Worm (Caenorhabditis elegans) whole organism, young adult: Measurements from ENCODE around the gene inx-6.

Experiments
- B0261.1 ChIP-seq: sonication (generic microtip); optimal IDR thresholded peaks from 2 replicates; lab custom pipeline; 2016; ENCODE audit warnings: mild to moderate bottlenecking, missing genetic modification characterization, moderate library complexity, missing compliant biosample characterization
- B0336.3 ChIP-seq: fragments of 200-800 bp; sonication (Bioruptor generic); IDR thresholded peaks from 2 replicates; pipeline ENCODE4 v1.3.6; 2022; ENCODE audit warnings: missing genetic modification characterization, missing compliant biosample characterization
- F10E7.11 ChIP-seq: sonication (generic microtip); optimal IDR thresholded peaks from 2 replicates; lab custom pipeline; 2017; ENCODE audit warnings: mild to moderate bottlenecking, missing genetic modification characterization, moderate library complexity, missing compliant biosample characterization
- F22D6.2 ChIP-seq: sonication (generic microtip); optimal IDR thresholded peaks from 2 replicates; lab custom pipeline; 2016; ENCODE audit warnings: mild to moderate bottlenecking, missing genetic modification characterization, missing compliant biosample characterization
- F23B12.7 ChIP-seq: sonication (generic microtip); optimal IDR thresholded peaks from 2 replicates; lab custom pipeline; 2017; ENCODE audit warnings: missing genetic modification characterization, mild to moderate bottlenecking, missing compliant biosample characterization, antibody characterized with exemption, moderate library complexity; ENCODE audit not compliant: insufficient read depth
- F33H1.4 ChIP-seq: fragments of 200-800 bp; sonication (Bioruptor generic); IDR thresholded peaks from 2 replicates; pipeline ENCODE4 v1.3.6; 2022; ENCODE audit warnings: missing genetic modification reagents, missing genetic modification characterization, missing compliant biosample characterization
- F39B2.1 ChIP-seq: fragments of 200-800 bp; sonication (Bioruptor generic); IDR thresholded peaks from 2 replicates; pipeline ENCODE4 v1.3.6; 2022; ENCODE audit warnings: missing genetic modification reagents, missing genetic modification characterization, missing compliant biosample characterization
- F49E8.2 ChIP-seq: sonication (generic microtip); optimal IDR thresholded peaks from 3 replicates; lab custom pipeline; 2017; ENCODE audit warnings: missing genetic modification characterization, mild to moderate bottlenecking, missing compliant biosample characterization, antibody characterized with exemption, moderate library complexity; ENCODE audit not compliant: insufficient read depth
- F57A8.1 ChIP-seq: fragments of 200-800 bp; sonication (Bioruptor generic); optimal IDR thresholded peaks from 2 replicates; lab custom pipeline; 2018; ENCODE audit warnings: mild to moderate bottlenecking, missing genetic modification characterization, moderate library complexity, missing compliant biosample characterization
- T07F8.4 ChIP-seq: sonication (generic microtip); optimal IDR thresholded peaks from 2 replicates; lab custom pipeline; 2016; ENCODE audit warnings: mild to moderate bottlenecking, missing genetic modification characterization, moderate library complexity, missing compliant biosample characterization
- Y56A3A.18 ChIP-seq: fragments of 200-800 bp; sonication (Bioruptor generic); IDR thresholded peaks from 2 replicates; pipeline ENCODE4 v1.3.6; 2022; ENCODE audit warnings: missing genetic modification reagents, missing genetic modification characterization, missing compliant biosample characterization
- Y79H2A.3 ChIP-seq: fragments of 200-800 bp; sonication (Bioruptor generic); conservative IDR thresholded peaks from 2 replicates; pipeline ENCODE4 v1.3.6; 2022; ENCODE audit warnings: missing genetic modification reagents, missing genetic modification characterization, missing compliant biosample characterization
- ZK185.1 ChIP-seq: sonication (generic microtip); optimal IDR thresholded peaks from 2 replicates; lab custom pipeline; 2016; ENCODE audit warnings: mild to moderate bottlenecking, missing genetic modification characterization, missing compliant biosample characterization; ENCODE audit not compliant: poor library complexity, severe bottlenecking
- ama-1 ChIP-seq, 3 experiments: fragments of 150-350 bp in 1 of 3; sonication (generic microtip) in 2 of 3; optimal IDR thresholded peaks; 2 replicates each; lab custom pipeline; 2014 to 2018; ENCODE audit warnings: missing biosample characterization in 2 of 3, missing genetic modification characterization in 2 of 3, missing genetic modification reagents in 2 of 3
- aptf-2 ChIP-seq: fragments of 200-800 bp; sonication (Bioruptor generic); conservative IDR thresholded peaks from 2 replicates; pipeline ENCODE4 v1.3.6; 2022; ENCODE audit warnings: missing genetic modification reagents, missing genetic modification characterization, missing compliant biosample characterization
- attf-5 ChIP-seq: fragments of 200-800 bp; sonication (Bioruptor generic); optimal IDR thresholded peaks from 2 replicates; lab custom pipeline; 2018; ENCODE audit warnings: mild to moderate bottlenecking, missing genetic modification characterization, missing compliant biosample characterization
- cebp-1 ChIP-seq, 2 experiments: fragments of 200-800 bp in 1 of 2; sonication (Bioruptor generic) in 1 of 2; sonication (generic microtip) in 1 of 2; IDR thresholded peaks in 1 of 2; optimal IDR thresholded peaks in 1 of 2; 2 replicates each; pipeline versions ENCODE4 v1.3.6 to Lab custom; 2017 to 2022; ENCODE audit warnings: missing compliant biosample characterization in 2 of 2, missing genetic modification characterization in 2 of 2, mild to moderate bottlenecking in 1 of 2, missing genetic modification reagents in 1 of 2, moderate library complexity in 1 of 2
- ceh-27 ChIP-seq: fragments of 200-800 bp; sonication (Bioruptor generic); optimal IDR thresholded peaks from 2 replicates; lab custom pipeline; 2018; ENCODE audit warnings: mild to moderate bottlenecking, missing genetic modification characterization, moderate library complexity, missing compliant biosample characterization
- ceh-40 ChIP-seq: fragments of 200-800 bp; sonication (Bioruptor generic); IDR thresholded peaks from 2 replicates; pipeline ENCODE4 v1.3.6; 2022; ENCODE audit warnings: missing genetic modification characterization, missing compliant biosample characterization
- ceh-79 ChIP-seq: sonication (generic microtip); optimal IDR thresholded peaks from 2 replicates; lab custom pipeline; 2017; ENCODE audit warnings: mild to moderate bottlenecking, missing genetic modification characterization, missing compliant biosample characterization
- chd-7 ChIP-seq: sonication (generic microtip); optimal IDR thresholded peaks from 2 replicates; lab custom pipeline; 2016; ENCODE audit warnings: mild to moderate bottlenecking, missing genetic modification characterization, moderate library complexity, missing compliant biosample characterization
- die-1 ChIP-seq: sonication (generic microtip); optimal IDR thresholded peaks from 2 replicates; lab custom pipeline; 2016; ENCODE audit warnings: missing genotype, mild to moderate bottlenecking, missing genetic modification characterization, missing compliant biosample characterization
- dpff-1 ChIP-seq: sonication (generic microtip); optimal IDR thresholded peaks from 2 replicates; lab custom pipeline; 2017; ENCODE audit warnings: mild to moderate bottlenecking, missing genetic modification characterization, missing compliant biosample characterization
- efl-1 ChIP-seq: fragments of 150-350 bp; optimal IDR thresholded peaks from 2 replicates; lab custom pipeline; 2014; ENCODE audit warnings: missing biosample characterization, missing genetic modification reagents, missing genetic modification characterization
- lag-1 ChIP-seq: fragments of 200-800 bp; sonication (Bioruptor generic); IDR thresholded peaks from 2 replicates; pipeline ENCODE4 v1.3.6; 2022; ENCODE audit warnings: missing genetic modification reagents, missing genetic modification characterization, missing compliant biosample characterization
- lin-54 ChIP-seq: fragments of 200-800 bp; sonication (Bioruptor generic); optimal IDR thresholded peaks from 2 replicates; lab custom pipeline; 2018; ENCODE audit warnings: mild to moderate bottlenecking, missing genetic modification characterization, missing compliant biosample characterization
- lir-1 ChIP-seq: fragments of 200-800 bp; sonication (Bioruptor generic); conservative IDR thresholded peaks from 2 replicates; pipeline ENCODE4 v1.3.6; 2022; ENCODE audit warnings: missing genetic modification reagents, missing genetic modification characterization, missing compliant biosample characterization
- lsl-1 ChIP-seq: fragments of 200-800 bp; sonication (Bioruptor generic); optimal IDR thresholded peaks from 2 replicates; lab custom pipeline; 2018; ENCODE audit warnings: mild to moderate bottlenecking, missing genetic modification characterization, moderate library complexity, missing compliant biosample characterization
- lsy-27 ChIP-seq: sonication (generic microtip); optimal IDR thresholded peaks from 2 replicates; lab custom pipeline; 2017; ENCODE audit warnings: missing genetic modification characterization, mild to moderate bottlenecking, missing compliant biosample characterization, antibody characterized with exemption, missing genotype, borderline replicate concordance; ENCODE audit not compliant: insufficient read depth
- madf-3 ChIP-seq: fragments of 200-800 bp; sonication (Bioruptor generic); IDR thresholded peaks from 2 replicates; pipeline ENCODE4 v1.3.6; 2022; ENCODE audit warnings: missing genetic modification reagents, missing genetic modification characterization, missing compliant biosample characterization
- nfyb-1 ChIP-seq: fragments of 200-800 bp; sonication (Bioruptor generic); IDR thresholded peaks from 2 replicates; pipeline ENCODE4 v1.3.6; 2022; ENCODE audit warnings: missing genetic modification reagents, missing genetic modification characterization, missing compliant biosample characterization
- nhr-120 ChIP-seq: fragments of 200-800 bp; sonication (Bioruptor generic); IDR thresholded peaks from 2 replicates; pipeline ENCODE4 v1.3.6; 2022; ENCODE audit warnings: missing genetic modification characterization, missing compliant biosample characterization
- nhr-179 ChIP-seq: sonication (generic microtip); optimal IDR thresholded peaks from 2 replicates; lab custom pipeline; 2016; ENCODE audit warnings: mild to moderate bottlenecking, missing genetic modification characterization, missing compliant biosample characterization
- nhr-80 ChIP-seq: sonication (generic microtip); optimal IDR thresholded peaks from 2 replicates; lab custom pipeline; 2016; ENCODE audit warnings: missing genetic modification characterization, missing compliant biosample characterization
- rcor-1 ChIP-seq: fragments of 200-800 bp; sonication (Bioruptor generic); IDR thresholded peaks from 2 replicates; pipeline ENCODE4 v1.3.6; 2022; ENCODE audit warnings: missing genetic modification reagents, missing genetic modification characterization, missing compliant biosample characterization
- sea-2 ChIP-seq: fragments of 200-800 bp; sonication (Bioruptor generic); IDR thresholded peaks from 2 replicates; pipeline ENCODE4 v1.3.6; 2022; ENCODE audit warnings: missing genetic modification characterization, missing compliant biosample characterization
- snpc-1.1 ChIP-seq: sonication (generic microtip); optimal IDR thresholded peaks from 2 replicates; lab custom pipeline; 2017; ENCODE audit warnings: missing genetic modification characterization, mild to moderate bottlenecking, missing compliant biosample characterization, antibody characterized with exemption, moderate library complexity, missing genotype, missing genetic modification reagents; ENCODE audit not compliant: insufficient read depth

inx-6 gene

DNA sequence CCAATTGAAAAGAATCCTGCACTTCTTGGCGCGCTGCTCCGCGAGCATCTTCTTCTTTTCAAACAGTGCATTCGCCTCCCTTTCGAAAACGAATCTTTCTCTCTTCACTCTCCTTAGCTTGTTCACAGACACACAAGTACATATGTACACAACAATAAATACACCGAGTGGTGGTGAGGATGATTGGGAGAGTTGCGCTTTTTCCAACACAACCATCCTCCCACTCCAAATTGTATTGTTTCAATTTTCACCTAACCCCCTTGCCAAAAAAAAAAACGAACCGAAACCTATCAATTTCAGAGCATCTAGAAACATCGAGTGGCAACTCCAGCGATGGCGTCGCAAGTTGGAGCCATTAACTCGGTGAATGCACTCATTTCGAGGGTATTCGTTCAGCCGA, at the start of gene inx-6:
Gene inx-6, plus strand, starts transcription at position 301 of the 400 bp plus-strand sequence.
- TF ChIP-seq Y56A3A.18 (GFP tag; lab: Robert Waterston, UW) (no peak), nfyb-1 (GFP tag; lab: Robert Waterston, UW) (no peak), T07F8.4 (tag; lab: Kevin White, UChicago) (no peak), lir-1 (GFP tag; lab: Robert Waterston, UW) (no peak), snpc-1.1 (no peak), lsy-27 (tag; lab: Kevin White, UChicago) (no peak), F33H1.4 (GFP tag; lab: Robert Waterston, UW) (no peak), ceh-40 (GFP tag; lab: Robert Waterston, UW) (no peak), F39B2.1 (GFP tag; lab: Robert Waterston, UW) (no peak), ZK185.1 (tag; lab: Kevin White, UChicago) (no peak), rcor-1 (GFP tag; lab: Robert Waterston, UW) (no peak), dpff-1 (tag; lab: Kevin White, UChicago) (no peak), F23B12.7 (tag; lab: Kevin White, UChicago) (no peak), aptf-2 (no peak), lin-54 (GFP tag; lab: Kevin White, UChicago) (no peak), sea-2 (GFP tag; lab: Robert Waterston, UW) (no peak), B0261.1 (tag; lab: Kevin White, UChicago) (no peak), B0336.3 (GFP tag; lab: Robert Waterston, UW) (no peak)
- TF ChIP-seq, all 124 proteins: peak for 0

DNA sequence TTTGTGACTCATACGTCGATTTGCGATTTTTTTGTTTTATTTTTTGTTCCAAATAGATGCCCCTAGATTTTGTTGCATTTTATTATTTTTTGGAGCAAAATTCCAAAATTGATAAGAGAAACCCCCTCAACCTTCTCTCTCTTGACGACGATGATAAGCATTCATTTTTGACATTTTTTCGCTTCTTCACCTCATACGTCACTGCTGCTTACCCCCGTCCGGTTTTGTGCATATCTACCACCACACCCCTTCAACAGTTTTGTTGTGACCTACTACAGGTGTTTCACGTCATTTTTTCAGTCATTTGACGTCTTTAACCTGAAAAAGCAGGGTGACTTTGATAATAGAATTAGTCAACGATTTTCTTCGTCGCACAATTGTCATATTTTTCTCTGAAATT, 47.5 kb upstream of the inx-6 start:
- TF ChIP-seq cebp-1 (GFP tag; IDR thresholded peaks at IDR 0.05; lab: Robert Waterston, UW): no peak
- TF ChIP-seq cebp-1 (tag; optimal IDR thresholded peaks at IDR 0.05; lab: Kevin White, UChicago): peak; percentile 3
- TF ChIP-seq F33H1.4 (GFP tag; lab: Robert Waterston, UW): no peak
- TF ChIP-seq nhr-80 (tag; lab: Kevin White, UChicago): peak; percentile 84

DNA sequence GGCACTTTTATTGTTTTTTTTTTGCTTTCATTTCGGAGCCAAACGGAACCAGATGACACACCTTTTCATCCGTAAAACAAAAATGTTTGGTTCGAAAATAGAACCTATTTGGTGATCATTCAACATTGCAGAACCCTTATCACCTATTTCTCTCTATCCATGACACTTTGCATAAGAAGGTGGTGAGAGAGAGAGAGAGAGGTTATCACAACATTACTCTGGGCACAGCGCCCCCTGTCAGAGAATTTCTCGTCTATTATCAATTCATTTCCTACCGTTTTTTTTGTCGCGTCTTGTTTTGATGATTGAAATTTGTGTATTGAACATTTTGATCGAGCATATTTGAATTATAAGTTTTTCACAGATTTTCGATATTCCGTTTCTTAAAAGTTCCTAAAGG, 46.2 kb upstream of the inx-6 start:
- TF ChIP-seq lsl-1 (GFP tag; lab: Kevin White, UChicago) (no peak), nhr-80 (tag; lab: Kevin White, UChicago) (peak; percentile 87)

DNA sequence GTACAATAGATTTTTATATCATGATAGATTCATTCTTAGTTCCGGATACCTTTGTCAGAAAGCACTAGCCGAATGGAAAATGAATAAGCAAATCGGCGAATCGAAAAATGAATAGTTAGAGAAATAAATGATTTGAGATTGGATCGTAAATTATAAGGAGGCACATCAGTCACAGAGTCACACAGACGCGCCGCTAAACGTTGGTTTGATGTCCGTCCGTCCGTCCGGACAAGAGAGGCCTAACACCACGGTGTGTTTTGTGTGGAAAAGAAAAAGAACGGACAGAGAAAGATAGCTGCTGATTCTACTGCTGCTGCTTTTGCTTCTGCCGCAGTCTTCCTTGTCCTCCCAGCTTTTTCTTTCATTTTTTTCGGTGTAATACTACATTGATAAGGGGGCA, 45.4 kb upstream of the inx-6 start:
- peak; percentile 0 for TF ChIP-seq nhr-80 (tag; lab: Kevin White, UChicago)
- no peak for TF ChIP-seq chd-7 (tag; lab: Kevin White, UChicago)

DNA sequence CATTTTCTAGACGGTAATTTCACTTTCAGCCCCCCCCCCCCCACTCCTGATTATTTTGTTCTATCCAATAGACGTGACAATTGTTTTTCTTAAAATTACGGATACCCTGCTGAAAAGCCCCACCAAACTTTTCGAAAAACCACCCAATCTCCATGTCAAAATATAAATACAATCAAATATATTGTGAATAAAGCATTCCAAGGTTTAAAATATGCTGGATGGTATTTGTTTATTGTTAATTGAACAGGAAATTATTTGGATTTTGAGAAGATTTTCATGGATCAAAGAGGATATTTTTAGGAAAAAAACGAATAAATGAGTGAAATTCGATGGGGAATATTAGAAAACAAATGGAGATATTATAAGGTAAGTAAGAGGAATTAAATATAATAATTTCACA, 42.6 kb upstream of the inx-6 start, which contains the start of gene C27D8.4:
Gene C27D8.4, plus strand, starts transcription at position 301 of the 400 bp plus-strand sequence.
- TF ChIP-seq ama-1 (optimal IDR thresholded peaks at IDR 0.05; lab: Kevin White, UChicago) (no peak), ama-1 (GFP tag; optimal IDR thresholded peaks at IDR 0.05; lab: Kevin White, UChicago) (no peak), efl-1 (GFP tag; lab: Kevin White, UChicago) (no peak), lsy-27 (tag; lab: Kevin White, UChicago) (no peak), lir-1 (GFP tag; lab: Robert Waterston, UW) (no peak), Y79H2A.3 (no peak), lag-1 (GFP tag; lab: Robert Waterston, UW) (no peak), nhr-179 (no peak), F57A8.1 (GFP tag; lab: Kevin White, UChicago) (no peak), ceh-79 (tag; lab: Kevin White, UChicago) (no peak), F49E8.2 (tag; lab: Kevin White, UChicago) (no peak), F22D6.2 (tag; lab: Kevin White, UChicago) (no peak), ceh-27 (GFP tag; lab: Kevin White, UChicago) (no peak), T07F8.4 (tag; lab: Kevin White, UChicago) (no peak), F10E7.11 (tag; lab: Kevin White, UChicago) (no peak), madf-3 (no peak), attf-5 (no peak), F33H1.4 (GFP tag; lab: Robert Waterston, UW) (no peak), die-1 (tag; lab: Kevin White, UChicago) (no peak), nhr-120 (GFP tag; lab: Robert Waterston, UW) (no peak)
